ENCODE assay signal across 1 fruit fly cellular context in the genomic region with DNA sequence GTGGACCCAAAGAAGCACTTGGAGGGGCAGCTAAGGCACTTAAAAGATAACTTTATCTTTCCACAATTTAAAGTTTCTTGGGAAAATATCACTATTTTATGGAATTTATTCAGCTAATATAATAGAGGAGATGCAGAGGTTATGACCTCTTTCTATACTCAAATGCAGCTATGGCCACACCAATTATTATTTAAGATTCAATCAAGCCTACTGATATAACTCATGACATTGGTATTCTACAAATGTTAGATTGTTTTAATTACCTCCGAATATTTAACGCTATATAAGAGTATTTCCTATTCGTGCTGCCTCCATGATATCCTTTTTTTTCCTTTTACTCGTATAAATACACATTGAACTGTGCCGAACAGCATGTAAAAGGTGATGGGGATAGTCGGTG.
TF ChIP-seq lines count a peak whose summit lies in the region.

No protein-coding gene starts in this region.

TF ChIP-seq in whole organism, prepupa, 60 proteins besides CTCF, POLR2A, EP300 and RAD21 (continued from another document):
- TF ChIP-seq Eip93F (GFP tag; optimal IDR thresholded peaks at IDR 0.05; lab: Kevin White, UChicago), result no peak
- no peak for TF ChIP-seq CG11294 (GFP tag; IDR thresholded peaks at IDR 0.05; lab: Robert Waterston, UW)
- TF ChIP-seq acj6 (GFP tag; optimal IDR thresholded peaks at IDR 0.05; lab: Kevin White, UChicago), result no peak
- peak; percentile 3 for TF ChIP-seq net (GFP tag; optimal IDR thresholded peaks at IDR 0.05; lab: Kevin White, UChicago)
- no peak for TF ChIP-seq Ets96B (tag; optimal IDR thresholded peaks at IDR 0.05; lab: Kevin White, UChicago)
- peak; percentile 44 for TF ChIP-seq Eip75B (GFP tag; optimal IDR thresholded peaks at IDR 0.05; lab: Kevin White, UChicago)
- peak; percentile 69 for TF ChIP-seq svp (GFP tag; lab: Kevin White, UChicago)
- peak; percentile 57 for TF ChIP-seq esn (GFP tag; optimal IDR thresholded peaks at IDR 0.05; lab: Kevin White, UChicago)
- no peak for TF ChIP-seq lz (GFP tag; optimal IDR thresholded peaks at IDR 0.05; lab: Kevin White, UChicago)
- peak; percentile 27 for TF ChIP-seq CG6276 (GFP tag; optimal IDR thresholded peaks at IDR 0.05; lab: Kevin White, UChicago)
- no peak for TF ChIP-seq topi (GFP tag; optimal IDR thresholded peaks at IDR 0.05; lab: Kevin White, UChicago)
- TF ChIP-seq CG10669 (GFP tag; optimal IDR thresholded peaks at IDR 0.05; lab: Kevin White, UChicago), result peak; percentile 54
- no peak for TF ChIP-seq Gug (GFP tag; IDR thresholded peaks at IDR 0.05; lab: Robert Waterston, UW)
- peak; percentile 29 for TF ChIP-seq Sox14 (GFP tag; optimal IDR thresholded peaks at IDR 0.05; lab: Kevin White, UChicago)
- no peak for TF ChIP-seq CG15336 (GFP tag; IDR thresholded peaks at IDR 0.05; lab: Robert Waterston, UW)
- no peak for TF ChIP-seq CG16779 (tag; optimal IDR thresholded peaks at IDR 0.05; lab: Kevin White, UChicago)
TF ChIP-seq in whole organism, prepupa: peak in this region for 28.
